Fruit fly (Drosophila melanogaster): ENCODE results near the gene CG2991.
A peak's percentile ranks its signal among the peaks of the same experiment; 100 is the strongest.

The CG2991 gene

dm6 chr2L:2886226-2886569 lies 29.2 kb downstream of the CG2991 start:
- TF ChIP-seq svp (GFP tag) (peak; percentile 28), cyc (GFP tag; optimal IDR thresholded peaks at IDR 0.05) (no peak)

- peak; percentile 19 for TF ChIP-seq Ets96B (tag; optimal IDR thresholded peaks at IDR 0.05)
- TF ChIP-seq CG3919 (GFP tag; optimal IDR thresholded peaks at IDR 0.05) = no peak
- peak; percentile 62 for TF ChIP-seq dsx (GFP tag; optimal IDR thresholded peaks at IDR 0.05; ENCODE audit: poor library complexity, severe bottlenecking)
- no peak for TF ChIP-seq salr (GFP tag; optimal IDR thresholded peaks at IDR 0.05)
- TF ChIP-seq CG32006 (GFP tag; optimal IDR thresholded peaks at IDR 0.05) = no peak
- peak; percentile 41 for TF ChIP-seq Sox102F (GFP tag; optimal IDR thresholded peaks at IDR 0.05)
- no peak for TF ChIP-seq pdm3 (GFP tag; optimal IDR thresholded peaks at IDR 0.05)
- no peak for TF ChIP-seq CG8319 (GFP tag; optimal IDR thresholded peaks at IDR 0.05)
- TF ChIP-seq CG34406 (GFP tag; optimal IDR thresholded peaks at IDR 0.05) = no peak
- TF ChIP-seq spab (GFP tag; optimal IDR thresholded peaks at IDR 0.05) = peak; percentile 25
- TF ChIP-seq CG11902 (GFP tag; optimal IDR thresholded peaks at IDR 0.05) = no peak
- TF ChIP-seq vri (GFP tag; optimal IDR thresholded peaks at IDR 0.05) = peak; percentile 23
- TF ChIP-seq CG3032 (tag; optimal IDR thresholded peaks at IDR 0.05) = peak; percentile 27
- TF ChIP-seq CG8119 (GFP tag; IDR thresholded peaks at IDR 0.05) = no peak; the same call in 1 of the 3 replicates
- TF ChIP-seq CG8632 (GFP tag; optimal IDR thresholded peaks at IDR 0.05) = no peak
- TF ChIP-seq CG4318 (GFP tag; optimal IDR thresholded peaks at IDR 0.05) = no peak
- TF ChIP-seq dac (GFP tag; optimal IDR thresholded peaks at IDR 0.05) = peak; percentile 20
- TF ChIP-seq fkh (GFP tag; optimal IDR thresholded peaks at IDR 0.05) = no peak
- no peak for TF ChIP-seq fd59A (GFP tag; optimal IDR thresholded peaks at IDR 0.05)
- TF ChIP-seq Sox14 (GFP tag; optimal IDR thresholded peaks at IDR 0.05) = no peak
- no peak for TF ChIP-seq Sox15 (GFP tag; optimal IDR thresholded peaks at IDR 0.05)
- TF ChIP-seq CG10631 (GFP tag; optimal IDR thresholded peaks at IDR 0.05) = no peak
- TF ChIP-seq CG11762 (GFP tag; optimal IDR thresholded peaks at IDR 0.05; ENCODE audit: insufficient read depth) = no peak
- TF ChIP-seq Ets21C (GFP tag; optimal IDR thresholded peaks at IDR 0.05) = no peak
- TF ChIP-seq Blimp-1 (GFP tag; optimal IDR thresholded peaks at IDR 0.05) = no peak
- TF ChIP-seq CG16779 (tag; optimal IDR thresholded peaks at IDR 0.05) = no peak
- TF ChIP-seq CG15336 (GFP tag; IDR thresholded peaks at IDR 0.05) = peak; percentile 52; the same call in 1 of the 2 replicates
- peak; percentile 58; the same call in 2 of the 3 replicates for TF ChIP-seq eg (GFP tag; IDR thresholded peaks at IDR 0.05)
- TF ChIP-seq Hr39 (GFP tag; optimal IDR thresholded peaks at IDR 0.05) = no peak
- TF ChIP-seq Eip93F (GFP tag; optimal IDR thresholded peaks at IDR 0.05) = peak; percentile 13
- peak; percentile 17 for TF ChIP-seq net (GFP tag; optimal IDR thresholded peaks at IDR 0.05)
- TF ChIP-seq CG1621 (tag; optimal IDR thresholded peaks at IDR 0.05) = peak; percentile 24
- TF ChIP-seq svp (GFP tag) = no peak
- peak; percentile 44 for TF ChIP-seq CG6276 (GFP tag; optimal IDR thresholded peaks at IDR 0.05)
- TF ChIP-seq CG6163 (GFP tag; IDR thresholded peaks at IDR 0.05) = peak; percentile 52; the same call in 2 of the 3 replicates
- TF ChIP-seq CG6792 (GFP tag; optimal IDR thresholded peaks at IDR 0.05) = no peak
- peak; percentile 59 for TF ChIP-seq achi (GFP tag; optimal IDR thresholded peaks at IDR 0.05)
- no peak for TF ChIP-seq Met (GFP tag; optimal IDR thresholded peaks at IDR 0.05)
- no peak for TF ChIP-seq CG31627 (GFP tag; optimal IDR thresholded peaks at IDR 0.05)
- no peak for TF ChIP-seq CG11294 (GFP tag; IDR thresholded peaks at IDR 0.05)
- TF ChIP-seq fd85E (GFP tag; optimal IDR thresholded peaks at IDR 0.05) = no peak
- no peak for TF ChIP-seq Hr4 (GFP tag; optimal IDR thresholded peaks at IDR 0.05)
- no peak for TF ChIP-seq OdsH (GFP tag; optimal IDR thresholded peaks at IDR 0.05)
- TF ChIP-seq topi (GFP tag; optimal IDR thresholded peaks at IDR 0.05) = no peak
- TF ChIP-seq Hr38 (GFP tag; optimal IDR thresholded peaks at IDR 0.05) = no peak
- no peak for TF ChIP-seq esn (GFP tag; optimal IDR thresholded peaks at IDR 0.05)
- no peak for TF ChIP-seq Gug (GFP tag; IDR thresholded peaks at IDR 0.05)
- peak; percentile 47 for TF ChIP-seq CG6854 (GFP tag; optimal IDR thresholded peaks at IDR 0.05)
These were observed 29.9 kb downstream of the CG2991 start for dm6 chr2L:2886613-2887537.
